Worm (Caenorhabditis elegans): ENCODE measurements around the gene npp-24.

npp-24 gene

ce11 chrII:5497541-5497940, 8.1 kb upstream of the npp-24 start (continued):
- TF ChIP-seq mes-4 (tag; optimal IDR thresholded peaks at IDR 0.05) (no peak), pbrm-1 (GFP tag; IDR thresholded peaks at IDR 0.05) (no peak), nhr-27 (tag; optimal IDR thresholded peaks at IDR 0.05) (no peak), hsf-1 (GFP tag; IDR thresholded peaks at IDR 0.05) (no peak), ceh-100 (GFP tag; IDR thresholded peaks at IDR 0.05) (no peak), dpff-1 (tag; optimal IDR thresholded peaks at IDR 0.05) (no peak), egl-44 (GFP tag; IDR thresholded peaks at IDR 0.05) (no peak), hmg-20 (GFP tag; IDR thresholded peaks at IDR 0.05) (no peak)

ce11 chrII:5498156-5498739, 7.4 kb upstream of the npp-24 start, which contains the start of the genes suex-1 and F12A10.9:
TSS of gene suex-1 (minus strand) at chrII:5498256.
TSS of gene F12A10.9 (plus strand) at chrII:5498689.
- TF ChIP-seq cebp-2 (GFP tag; IDR thresholded peaks at IDR 0.05), result no peak
- no peak for TF ChIP-seq ztf-3 (GFP tag; optimal IDR thresholded peaks at IDR 0.05)
- no peak for TF ChIP-seq nfyb-1 (GFP tag; IDR thresholded peaks at IDR 0.05)
- no peak for TF ChIP-seq Y67H2A.10 (GFP tag; conservative IDR thresholded peaks at IDR 0.05)
- TF ChIP-seq F23B12.7 (tag; optimal IDR thresholded peaks at IDR 0.05; ENCODE audit: insufficient read depth), result no peak
- TF ChIP-seq lin-26 (GFP tag; IDR thresholded peaks at IDR 0.05), result no peak
- TF ChIP-seq ZK185.1 (tag; optimal IDR thresholded peaks at IDR 0.05; ENCODE audit: poor library complexity, severe bottlenecking), result no peak
- no peak for TF ChIP-seq snpc-3.4 (tag; optimal IDR thresholded peaks at IDR 0.05)
- TF ChIP-seq atf-7 (tag; optimal IDR thresholded peaks at IDR 0.05), result no peak
- TF ChIP-seq F37B4.10 (GFP tag; IDR thresholded peaks at IDR 0.05), result no peak
- TF ChIP-seq repo-1 (tag; optimal IDR thresholded peaks at IDR 0.05), result no peak
- no peak for TF ChIP-seq mes-4 (tag; optimal IDR thresholded peaks at IDR 0.05)

ce11 chrII:5500470-5500869, 5.2 kb upstream of the npp-24 start, which contains the start of gene fzy-1:
TSS of gene fzy-1 (plus strand) at chrII:5500770.
- TF ChIP-seq lag-1 (GFP tag; IDR thresholded peaks at IDR 0.05) (no peak), madf-6 (GFP tag; IDR thresholded peaks at IDR 0.05) (no peak), tbx-9 (tag; optimal IDR thresholded peaks at IDR 0.05; ENCODE audit: borderline replicate concordance) (no peak), rpc-1 (optimal IDR thresholded peaks at IDR 0.05) (no peak), rpc-1 (tag; optimal IDR thresholded peaks at IDR 0.05) (no peak), ztf-28 (GFP tag; IDR thresholded peaks at IDR 0.05) (no peak), ztf-26 (tag; optimal IDR thresholded peaks at IDR 0.05) (no peak), sea-2 (GFP tag; IDR thresholded peaks at IDR 0.05) (no peak), ztf-18 (tag; optimal IDR thresholded peaks at IDR 0.05) (no peak), let-607 (tag; optimal IDR thresholded peaks at IDR 0.05) (no peak), unc-62 (GFP tag; optimal IDR thresholded peaks at IDR 0.05) (no peak), sptf-2 (GFP tag; optimal IDR thresholded peaks at IDR 0.05) (no peak), cebp-2 (GFP tag; IDR thresholded peaks at IDR 0.05) (no peak)

ce11 chrII:5500986-5501657, 4.5 kb upstream of the npp-24 start, which contains the start of gene F12A10.8:
TSS of gene F12A10.8 (minus strand) at chrII:5501064.
- TF ChIP-seq ztf-3 (GFP tag; optimal IDR thresholded peaks at IDR 0.05), result no peak
- TF ChIP-seq madf-6 (GFP tag; IDR thresholded peaks at IDR 0.05), result peak; percentile 87
- TF ChIP-seq ztf-26 (tag; optimal IDR thresholded peaks at IDR 0.05), result no peak
- TF ChIP-seq unc-130 (GFP tag; optimal IDR thresholded peaks at IDR 0.05), result no peak
- TF ChIP-seq cebp-2 (GFP tag; IDR thresholded peaks at IDR 0.05), result no peak
- no peak for TF ChIP-seq B0336.3 (GFP tag; IDR thresholded peaks at IDR 0.05)
- peak; percentile 46; the same call in 1 of the 2 replicates for TF ChIP-seq mcd-1 (GFP tag; IDR thresholded peaks at IDR 0.05)
- no peak for TF ChIP-seq gei-17 (GFP tag; optimal IDR thresholded peaks at IDR 0.05)
- TF ChIP-seq snpc-1.3 (tag; optimal IDR thresholded peaks at IDR 0.05; ENCODE audit: insufficient read depth), result peak; percentile 1
- peak; percentile 58; the same call in 1 of the 2 replicates for TF ChIP-seq D2030.7 (GFP tag; IDR thresholded peaks at IDR 0.05)
- no peak for TF ChIP-seq C06A6.2 (GFP tag; conservative IDR thresholded peaks at IDR 0.05)
- TF ChIP-seq somi-1 (GFP tag; optimal IDR thresholded peaks at IDR 0.05), result no peak
- TF ChIP-seq egrh-3 (GFP tag; IDR thresholded peaks at IDR 0.05), result no peak
- no peak for TF ChIP-seq dpff-1 (tag; optimal IDR thresholded peaks at IDR 0.05)
- TF ChIP-seq zim-3 (tag; optimal IDR thresholded peaks at IDR 0.05), result no peak
- TF ChIP-seq tbx-9 (tag; optimal IDR thresholded peaks at IDR 0.05; ENCODE audit: borderline replicate concordance), result no peak
- TF ChIP-seq rec-8 (tag; optimal IDR thresholded peaks at IDR 0.05), result no peak
- TF ChIP-seq egl-44 (GFP tag; IDR thresholded peaks at IDR 0.05), result no peak
